Fruit fly (Drosophila melanogaster): ENCODE results near the gene pzg.

Gene pzg

DNA sequence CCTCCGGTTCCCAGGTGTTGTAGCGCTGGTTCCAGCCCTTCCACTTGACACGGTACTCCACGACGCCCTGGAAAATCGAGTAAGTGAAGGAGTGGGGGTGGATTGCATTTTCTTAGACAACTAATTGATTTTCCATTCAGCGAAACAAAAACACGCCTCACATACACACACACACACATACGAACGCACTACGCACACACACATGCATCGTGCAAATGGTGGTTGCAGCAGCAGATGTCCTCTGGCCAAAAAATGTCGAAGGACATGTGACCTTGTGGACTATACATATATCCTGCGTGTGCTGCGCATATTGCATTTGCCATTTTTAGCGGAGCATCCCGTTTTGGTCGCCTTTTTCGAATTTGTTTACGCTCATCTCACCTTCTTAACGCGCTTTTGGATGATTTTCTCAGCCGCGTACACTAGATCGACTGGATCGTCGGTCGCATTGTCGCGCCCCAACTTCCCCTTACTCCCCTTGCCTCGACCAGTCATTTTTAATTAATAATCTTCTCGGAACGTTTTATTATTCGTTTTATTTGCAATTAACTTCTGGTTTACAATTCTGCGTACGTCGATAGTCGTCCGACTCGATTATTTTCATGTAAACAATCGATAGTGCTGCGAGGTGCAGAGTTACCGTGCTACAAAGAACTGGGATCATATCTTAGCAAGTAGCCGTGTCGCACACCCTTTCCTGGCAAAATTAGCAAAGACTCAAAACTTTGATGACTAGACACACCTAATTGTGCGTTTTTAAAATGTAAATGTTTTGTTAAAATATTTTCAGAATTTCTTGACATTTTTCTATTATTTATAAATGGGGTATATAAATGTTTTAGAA is 31.7 kb downstream of the pzg start, which contains the start of gene Pc:
Gene Pc, minus strand, starts transcription at position 605 of the 844 bp plus-strand sequence.
- TF ChIP-seq CG11617 (GFP tag; optimal IDR thresholded peaks at IDR 0.05) (no peak), cnc (optimal IDR thresholded peaks at IDR 0.05) (no peak), CG1620 (GFP tag; optimal IDR thresholded peaks at IDR 0.05) (peak; percentile 21), Clk (GFP tag; optimal IDR thresholded peaks at IDR 0.05) (no peak), CG14711 (tag; optimal IDR thresholded peaks at IDR 0.05) (peak; percentile 86), CG7045 (GFP tag; optimal IDR thresholded peaks at IDR 0.05) (no peak), CG33017 (tag; optimal IDR thresholded peaks at IDR 0.05) (no peak), pad (GFP tag; optimal IDR thresholded peaks at IDR 0.05) (no peak), bab1 (GFP tag; optimal IDR thresholded peaks at IDR 0.05) (peak; percentile 60), cic (GFP tag; optimal IDR thresholded peaks at IDR 0.05) (peak; percentile 3), tj (GFP tag; optimal IDR thresholded peaks at IDR 0.05) (peak; percentile 70), ovo (GFP tag; optimal IDR thresholded peaks at IDR 0.05) (no peak), toe (GFP tag; optimal IDR thresholded peaks at IDR 0.05) (peak; percentile 15), CG5204 (GFP tag; optimal IDR thresholded peaks at IDR 0.05) (no peak), Crg-1 (GFP tag; optimal IDR thresholded peaks at IDR 0.05) (no peak), CG7101 (tag; optimal IDR thresholded peaks at IDR 0.05) (no peak), CG12768 (GFP tag; optimal IDR thresholded peaks at IDR 0.05) (no peak), kay (GFP tag; ENCODE audit: borderline replicate concordance) (peak; percentile 88), Hr96 (GFP tag; optimal IDR thresholded peaks at IDR 0.05) (no peak), Mnt (GFP tag; optimal IDR thresholded peaks at IDR 0.05) (peak; percentile 54)

DNA sequence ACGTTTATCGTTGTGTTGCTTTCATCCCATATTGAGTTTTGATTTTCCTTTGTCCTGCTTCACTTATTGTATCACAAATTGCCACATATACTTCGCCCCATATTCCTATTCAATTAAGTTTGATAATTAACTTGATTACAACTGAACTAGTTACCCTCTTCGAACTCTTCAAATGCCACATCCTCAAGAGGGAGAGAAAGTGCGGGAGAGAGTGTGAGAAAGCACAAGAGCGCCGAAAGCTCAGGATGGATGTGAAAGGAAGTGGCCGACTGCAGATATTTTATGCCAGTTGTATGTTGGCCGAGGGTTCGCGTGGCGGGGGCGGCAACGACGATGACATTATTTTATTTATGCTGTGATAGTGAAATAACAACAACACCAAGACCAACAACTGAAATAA is 32.6 kb downstream of the pzg start, which contains the start of gene Rab26:
Gene Rab26, plus strand, starts transcription at position 301 of the 400 bp plus-strand sequence.
- TF ChIP-seq CG1620 (GFP tag; optimal IDR thresholded peaks at IDR 0.05) (no peak), cic (GFP tag; optimal IDR thresholded peaks at IDR 0.05) (no peak), cnc (optimal IDR thresholded peaks at IDR 0.05) (no peak), tj (GFP tag; optimal IDR thresholded peaks at IDR 0.05) (no peak), bab1 (GFP tag; optimal IDR thresholded peaks at IDR 0.05) (no peak)

- TF ChIP-seq pad (GFP tag; optimal IDR thresholded peaks at IDR 0.05): peak; percentile 0
- TF ChIP-seq kay (GFP tag; ENCODE audit: borderline replicate concordance): no peak
Observed at dm6 chr3L:21319313-21319907, 33.5 kb downstream of the pzg start.

- TF ChIP-seq pad (GFP tag; optimal IDR thresholded peaks at IDR 0.05): no peak
- TF ChIP-seq bab1 (GFP tag; optimal IDR thresholded peaks at IDR 0.05): no peak
- no peak for TF ChIP-seq ovo (GFP tag; optimal IDR thresholded peaks at IDR 0.05)
Observed at dm6 chr3L:21319957-21320356, 34.1 kb downstream of the pzg start.

- TF ChIP-seq CG5204 (GFP tag; optimal IDR thresholded peaks at IDR 0.05) (peak; percentile 71), pad (GFP tag; optimal IDR thresholded peaks at IDR 0.05) (peak; percentile 1), Mnt (GFP tag; optimal IDR thresholded peaks at IDR 0.05) (no peak), bab1 (GFP tag; optimal IDR thresholded peaks at IDR 0.05) (no peak), ovo (GFP tag; optimal IDR thresholded peaks at IDR 0.05) (no peak), CG12768 (GFP tag; optimal IDR thresholded peaks at IDR 0.05) (peak; percentile 83), Crg-1 (GFP tag; optimal IDR thresholded peaks at IDR 0.05) (no peak), tj (GFP tag; optimal IDR thresholded peaks at IDR 0.05) (no peak), toe (GFP tag; optimal IDR thresholded peaks at IDR 0.05) (peak; percentile 62), CG11617 (GFP tag; optimal IDR thresholded peaks at IDR 0.05) (peak; percentile 43), CG1620 (GFP tag; optimal IDR thresholded peaks at IDR 0.05) (no peak), kay (GFP tag; ENCODE audit: borderline replicate concordance) (no peak), CG7101 (tag; optimal IDR thresholded peaks at IDR 0.05) (peak; percentile 57), CG7045 (GFP tag; optimal IDR thresholded peaks at IDR 0.05) (peak; percentile 85), Hr96 (GFP tag; optimal IDR thresholded peaks at IDR 0.05) (peak; percentile 47), Clk (GFP tag; optimal IDR thresholded peaks at IDR 0.05) (peak; percentile 71), CG33017 (tag; optimal IDR thresholded peaks at IDR 0.05) (peak; percentile 76)
Observed at dm6 chr3L:21321807-21322503, 36.1 kb downstream of the pzg start.

- no peak for TF ChIP-seq CG14711 (tag; optimal IDR thresholded peaks at IDR 0.05)
- no peak for TF ChIP-seq Clk (GFP tag; optimal IDR thresholded peaks at IDR 0.05)
Observed at dm6 chr3L:21324724-21325123, 38.8 kb downstream of the pzg start.

All from whole organism, adult.